Fruit fly (Drosophila melanogaster): ENCODE data around the gene CG13654.

CG13654 gene

dm6 chr3R:25235362-25235761 lies 35.7 kb downstream of the CG13654 start, which contains the start of gene Sil1:
Sil1 (minus strand) TSS chr3R:25235529.
- TF ChIP-seq CTCF (optimal IDR thresholded peaks at IDR 0.05), result peak in 1 of 2 experiments; percentile 8
- TF ChIP-seq CG8478 (optimal IDR thresholded peaks at IDR 0.05), result no peak

dm6 chr3R:25236121-25236520 lies 36.5 kb downstream of the CG13654 start:
- TF ChIP-seq CTCF (optimal IDR thresholded peaks at IDR 0.05) (no peak), CG8478 (optimal IDR thresholded peaks at IDR 0.05) (no peak)

- TF ChIP-seq CG8478 (optimal IDR thresholded peaks at IDR 0.05), result no peak
- TF ChIP-seq CTCF (optimal IDR thresholded peaks at IDR 0.05), result no peak
Measured at dm6 chr3R:25237314-25237713, 37.7 kb downstream of the CG13654 start, which contains the start of gene Jhbp7. Jhbp7 (plus strand) TSS chr3R:25237614.

dm6 chr3R:25238771-25239700 lies 39.4 kb downstream of the CG13654 start:
- no peak for TF ChIP-seq CTCF (optimal IDR thresholded peaks at IDR 0.05)
- no peak for TF ChIP-seq CG8478 (optimal IDR thresholded peaks at IDR 0.05)

- TF ChIP-seq CG8478 (optimal IDR thresholded peaks at IDR 0.05) (no peak), CTCF (optimal IDR thresholded peaks at IDR 0.05) (no peak)
Measured at dm6 chr3R:25239880-25240279, 40.3 kb downstream of the CG13654 start, which contains the start of gene to. to (plus strand) TSS chr3R:25240180.

dm6 chr3R:25241507-25242070 lies 42.0 kb downstream of the CG13654 start, which contains the start of gene CG11854:
CG11854 (plus strand) TSS chr3R:25242020.
- TF ChIP-seq CG8478 (optimal IDR thresholded peaks at IDR 0.05), result no peak
- TF ChIP-seq CTCF (optimal IDR thresholded peaks at IDR 0.05), result no peak

dm6 chr3R:25245052-25245813 lies 45.6 kb downstream of the CG13654 start, which contains the start of gene bam:
bam (minus strand) TSS chr3R:25245109.
- peak; percentile 34 to 61 for TF ChIP-seq CTCF (optimal IDR thresholded peaks at IDR 0.05)
- TF ChIP-seq CG8478 (optimal IDR thresholded peaks at IDR 0.05), result no peak

dm6 chr3R:25247379-25247869 lies 47.8 kb downstream of the CG13654 start, which contains the start of the genes RpS27 and Nup37:
RpS27 (minus strand) TSS chr3R:25247514.
Nup37 (plus strand) TSS chr3R:25247658.
- TF ChIP-seq CG8478 (optimal IDR thresholded peaks at IDR 0.05), result no peak
- TF ChIP-seq CTCF (optimal IDR thresholded peaks at IDR 0.05), result peak in 1 of 2 experiments; percentile 31

- TF ChIP-seq CTCF (optimal IDR thresholded peaks at IDR 0.05) (peak; percentile 8 to 30), CG8478 (optimal IDR thresholded peaks at IDR 0.05) (no peak)
Measured at dm6 chr3R:25249145-25250141, 49.8 kb downstream of the CG13654 start, which contains the start of gene Nup358. Nup358 (plus strand) TSS chr3R:25249348.

dm6 chr3R:25258628-25259240 lies 59.1 kb downstream of the CG13654 start, which contains the start of gene CG11857:
CG11857 (plus strand) TSS chr3R:25258898.
- TF ChIP-seq CTCF (optimal IDR thresholded peaks at IDR 0.05), result peak; percentile 7 to 17
- TF ChIP-seq CG8478 (optimal IDR thresholded peaks at IDR 0.05), result no peak

dm6 chr3R:25260670-25261069 lies 61.1 kb downstream of the CG13654 start:
- no peak for TF ChIP-seq CG8478 (optimal IDR thresholded peaks at IDR 0.05)
- no peak for TF ChIP-seq CTCF (optimal IDR thresholded peaks at IDR 0.05)

dm6 chr3R:25262322-25262761 lies 62.7 kb downstream of the CG13654 start, which contains the start of the genes Kdsr and CG11858:
Kdsr (minus strand) TSS chr3R:25262498.
CG11858 (plus strand) TSS chr3R:25262741.
- TF ChIP-seq CG8478 (optimal IDR thresholded peaks at IDR 0.05) (no peak), CTCF (optimal IDR thresholded peaks at IDR 0.05) (no peak)

Measured in S2 (cell line).